Worm (Caenorhabditis elegans): Measurements from ENCODE around the gene ZK470.14.

The ZK470.14 gene

ce11 chrX:4147600-4148448 lies 19.4 kb upstream of the ZK470.14 start (continued):
- TF ChIP-seq let-607 (tag; optimal IDR thresholded peaks at IDR 0.05): peak; percentile 1 to 31
- no peak for TF ChIP-seq unc-62 (GFP tag; optimal IDR thresholded peaks at IDR 0.05)
- no peak for TF ChIP-seq B0261.1 (tag; optimal IDR thresholded peaks at IDR 0.05)
- TF ChIP-seq athp-1 (tag; optimal IDR thresholded peaks at IDR 0.05): peak; percentile 75
- TF ChIP-seq ztf-3 (GFP tag; optimal IDR thresholded peaks at IDR 0.05): peak; percentile 61
- TF ChIP-seq mcd-1 (GFP tag; IDR thresholded peaks at IDR 0.05): no peak
- TF ChIP-seq chd-7 (tag; optimal IDR thresholded peaks at IDR 0.05): peak; percentile 48
- TF ChIP-seq lin-40 (tag; optimal IDR thresholded peaks at IDR 0.05): peak; percentile 55
- peak; percentile 71 for TF ChIP-seq dpff-1 (tag; optimal IDR thresholded peaks at IDR 0.05)
- TF ChIP-seq pbrm-1 (GFP tag; IDR thresholded peaks at IDR 0.05): peak; percentile 74; the same call in 1 of the 2 replicates
- no peak for TF ChIP-seq xnd-1 (tag; optimal IDR thresholded peaks at IDR 0.05)
- no peak for TF ChIP-seq fkh-3 (tag; optimal IDR thresholded peaks at IDR 0.05)
- no peak for TF ChIP-seq hlh-26 (GFP tag; conservative IDR thresholded peaks at IDR 0.05)
- TF ChIP-seq F52B5.7 (tag; optimal IDR thresholded peaks at IDR 0.05): peak; percentile 44
- TF ChIP-seq snpc-3.4 (tag; optimal IDR thresholded peaks at IDR 0.05): no peak

- peak; percentile 8; the same call in 1 of the 2 replicates for TF ChIP-seq Y53G8AR.9 (GFP tag; conservative IDR thresholded peaks at IDR 0.05)
- TF ChIP-seq cebp-1 (GFP tag; IDR thresholded peaks at IDR 0.05): no peak
- TF ChIP-seq cebp-1 (tag; optimal IDR thresholded peaks at IDR 0.05): peak; percentile 39
- peak; percentile 31 for TF ChIP-seq ztf-26 (tag; optimal IDR thresholded peaks at IDR 0.05)
- no peak for TF ChIP-seq tbp1 (GFP tag; optimal IDR thresholded peaks at IDR 0.05)
- no peak for TF ChIP-seq C17E4.6 (GFP tag; IDR thresholded peaks at IDR 0.05)
- TF ChIP-seq ceh-58 (GFP tag; IDR thresholded peaks at IDR 0.05): 0 out of 2 replicates have a peak, but pooled peaks have one; percentile 3
- TF ChIP-seq ekl-4 (GFP tag; IDR thresholded peaks at IDR 0.05): 0 out of 2 replicates have a peak, but pooled peaks have one; percentile 15
- TF ChIP-seq pbrm-1 (GFP tag; IDR thresholded peaks at IDR 0.05): 0 out of 2 replicates have a peak, but pooled peaks have one; percentile 15
- TF ChIP-seq dpff-1 (tag; optimal IDR thresholded peaks at IDR 0.05): peak; percentile 49
- peak; percentile 5; the same call in 1 of the 2 replicates for TF ChIP-seq B0336.3 (GFP tag; IDR thresholded peaks at IDR 0.05)
- peak; percentile 69 for TF ChIP-seq repo-1 (tag; optimal IDR thresholded peaks at IDR 0.05)
- TF ChIP-seq ama-1 (optimal IDR thresholded peaks at IDR 0.05): no peak
- peak in 1 of 2 experiments; percentile 41 for TF ChIP-seq ama-1 (GFP tag; optimal IDR thresholded peaks at IDR 0.05)
- no peak for TF ChIP-seq ztf-6 (GFP tag; IDR thresholded peaks at IDR 0.05)
- TF ChIP-seq ceh-79 (tag; optimal IDR thresholded peaks at IDR 0.05): no peak
- 0 out of 2 replicates have a peak, but pooled peaks have one; percentile 21 for TF ChIP-seq madf-6 (GFP tag; IDR thresholded peaks at IDR 0.05)
Observed at ce11 chrX:4148449-4149031, 18.7 kb upstream of the ZK470.14 start.

- peak; percentile 45; the same call in 1 of the 2 replicates for TF ChIP-seq zfh-2 (GFP tag; conservative IDR thresholded peaks at IDR 0.05)
- TF ChIP-seq gei-17 (GFP tag; optimal IDR thresholded peaks at IDR 0.05): no peak
Observed at ce11 chrX:4151206-4151605, 16.0 kb upstream of the ZK470.14 start.

- TF ChIP-seq unc-62 (GFP tag; optimal IDR thresholded peaks at IDR 0.05) (no peak), lsy-27 (tag; optimal IDR thresholded peaks at IDR 0.05; ENCODE audit: borderline replicate concordance, insufficient read depth) (no peak), somi-1 (GFP tag; optimal IDR thresholded peaks at IDR 0.05) (no peak), snpc-4 (GFP tag; optimal IDR thresholded peaks at IDR 0.05) (no peak), snpc-4 (tag; optimal IDR thresholded peaks at IDR 0.05) (no peak), ets-4 (GFP tag; optimal IDR thresholded peaks at IDR 0.05) (no peak)
Observed at ce11 chrX:4153343-4153742, 13.9 kb upstream of the ZK470.14 start, which contains the start of gene nck-1. Gene nck-1, minus strand, starts transcription at chrX:4153443.

Data from whole organism, young adult.